Worm (Caenorhabditis elegans): Measurements from ENCODE around the gene sgca-1.

DNA sequence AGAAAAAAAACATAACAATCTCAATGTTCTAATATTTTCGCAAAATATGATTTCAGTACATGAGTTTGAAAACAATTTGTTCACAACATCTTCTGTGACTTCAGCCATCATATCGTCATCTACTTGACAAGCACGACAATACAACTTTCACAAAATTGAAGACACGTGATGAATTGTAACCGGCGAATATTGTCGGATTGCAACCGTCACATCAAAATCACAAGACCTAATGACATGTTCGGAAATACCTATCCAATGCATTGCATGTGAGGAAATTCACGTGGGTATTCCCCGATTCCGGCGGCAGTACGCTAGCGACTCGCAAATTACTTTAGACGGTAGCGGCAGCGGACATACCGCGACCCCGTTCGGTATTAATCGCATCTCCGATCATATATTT is 47.8 kb downstream of the sgca-1 start:
- TF ChIP-seq nhr-12 (tag; optimal IDR thresholded peaks at IDR 0.05) (no peak), nhr-76 (tag; optimal IDR thresholded peaks at IDR 0.05) (no peak), snpc-4 (tag; optimal IDR thresholded peaks at IDR 0.05) (no peak), bed-3 (GFP tag; optimal IDR thresholded peaks at IDR 0.05) (no peak)

Measured in whole organism, mixed stage, embryonic.